Worm (Caenorhabditis elegans) whole organism, L4 larva: Measurements from ENCODE around the gene F48F5.6.
A peak's percentile ranks its signal among the peaks of the same experiment; 100 is the strongest.

ENCODE experiments used
- D1046.2 ChIP-seq: fragments of 200-800 bp; sonication (Bioruptor generic); IDR thresholded peaks from 2 replicates; pipeline ENCODE4 v1.3.6; 2022; ENCODE audit warnings: missing genetic modification characterization, missing compliant biosample characterization
- F10B5.3 ChIP-seq: sonication (generic microtip); optimal IDR thresholded peaks from 2 replicates; lab custom pipeline; 2016; ENCODE audit warnings: mild to moderate bottlenecking, missing genetic modification characterization, missing compliant biosample characterization
- F44E2.7 ChIP-seq: fragments of 200-800 bp; sonication (Bioruptor generic); IDR thresholded peaks from 2 replicates; pipeline ENCODE4 v2.1.2; 2022; ENCODE audit warnings: missing genetic modification characterization, missing compliant biosample characterization
- R02D3.7 ChIP-seq: fragments of 150-350 bp; sonication (generic microtip); optimal IDR thresholded peaks from 3 replicates; lab custom pipeline; 2014; ENCODE audit warnings: missing biosample characterization, missing genetic modification characterization
- Y105C5A.15 ChIP-seq: fragments of 200-800 bp; sonication (Bioruptor generic); IDR thresholded peaks from 2 replicates; pipeline ENCODE4 v1.3.6; 2022; ENCODE audit warnings: missing genetic modification characterization, missing compliant biosample characterization
- Y75B8A.6 ChIP-seq: fragments of 200-800 bp; sonication (Bioruptor generic); IDR thresholded peaks from 2 replicates; pipeline ENCODE4 v1.3.6; 2022; ENCODE audit warnings: missing genetic modification reagents, missing genetic modification characterization, missing compliant biosample characterization
- ZK337.2 ChIP-seq: fragments of 200-800 bp; sonication (Bioruptor generic); IDR thresholded peaks from 2 replicates; pipeline ENCODE4 v1.3.6; 2022; ENCODE audit warnings: missing genetic modification reagents, missing genetic modification characterization, missing compliant biosample characterization
- ZK546.5 ChIP-seq, 2 experiments: sonication (generic microtip); optimal IDR thresholded peaks; 2 replicates each; lab custom pipeline; 2017; ENCODE audit warnings: missing biosample characterization in 2 of 2, missing genetic modification characterization in 2 of 2
- aha-1 ChIP-seq: fragments of 150-350 bp; peaks from one replicate; lab custom pipeline; 2014; ENCODE audit warnings: missing biosample characterization, missing genetic modification characterization
- aly-2 ChIP-seq: sonication (generic microtip); optimal IDR thresholded peaks from 2 replicates; lab custom pipeline; 2018; ENCODE audit warnings: missing biosample characterization, missing genetic modification characterization
- ceh-32 ChIP-seq: sonication (generic microtip); optimal IDR thresholded peaks from 2 replicates; lab custom pipeline; 2016; ENCODE audit warnings: mild to moderate bottlenecking, missing genetic modification characterization, missing compliant biosample characterization; ENCODE audit not compliant: poor library complexity
- ceh-44 ChIP-seq: fragments of 200-800 bp; sonication (Bioruptor generic); IDR thresholded peaks from 2 replicates; pipeline ENCODE4 v1.3.6; 2022; ENCODE audit warnings: missing genetic modification reagents, missing genetic modification characterization, missing compliant biosample characterization
- ceh-62 ChIP-seq: sonication (generic microtip); optimal IDR thresholded peaks from 2 replicates; lab custom pipeline; 2017; ENCODE audit warnings: missing biosample characterization, missing genetic modification characterization
- daf-8 ChIP-seq: fragments of 200-800 bp; sonication (Bioruptor generic); IDR thresholded peaks from 2 replicates; pipeline ENCODE4 v1.3.6; 2022; ENCODE audit warnings: missing genetic modification characterization, missing compliant biosample characterization
- dmd-6 ChIP-seq: fragments of 200-800 bp; sonication (Bioruptor generic); IDR thresholded peaks from 2 replicates; pipeline ENCODE4 v1.3.6; 2022; ENCODE audit warnings: missing genetic modification reagents, missing genetic modification characterization, missing compliant biosample characterization
- dmd-8 ChIP-seq: fragments of 200-800 bp; sonication (Bioruptor generic); IDR thresholded peaks from 2 replicates; pipeline ENCODE4 v1.3.6; 2022; ENCODE audit warnings: missing genetic modification characterization, missing compliant biosample characterization
- dmd-9 ChIP-seq: fragments of 200-800 bp; sonication (Bioruptor generic); IDR thresholded peaks from 2 replicates; pipeline ENCODE4 v1.3.6; 2022; ENCODE audit warnings: missing genetic modification reagents, missing genetic modification characterization, missing compliant biosample characterization
- duxl-1 ChIP-seq: sonication (generic microtip); optimal IDR thresholded peaks from 2 replicates; lab custom pipeline; 2016; ENCODE audit warnings: mild to moderate bottlenecking, missing genetic modification characterization, moderate library complexity, missing compliant biosample characterization; ENCODE audit not compliant: poor library complexity
- egl-27 ChIP-seq: sonication (generic microtip); optimal IDR thresholded peaks from 3 replicates; lab custom pipeline; 2017; ENCODE audit warnings: missing biosample characterization, missing genetic modification reagents, missing genetic modification characterization
- fos-1 ChIP-seq: fragments of 150-350 bp; optimal IDR thresholded peaks from 2 replicates; lab custom pipeline; 2014; ENCODE audit warnings: missing biosample characterization, missing genetic modification characterization
- gei-8 ChIP-seq: fragments of 200-800 bp; sonication (Bioruptor generic); optimal IDR thresholded peaks from 2 replicates; lab custom pipeline; 2018; ENCODE audit warnings: mild to moderate bottlenecking, missing genetic modification characterization, missing compliant biosample characterization
- hif-1 ChIP-seq, 2 experiments: sonication (generic microtip); optimal IDR thresholded peaks; 2 replicates each; lab custom pipeline; 2016 to 2017; ENCODE audit warnings: missing compliant biosample characterization in 2 of 2, missing genetic modification characterization in 2 of 2, missing genetic modification reagents in 2 of 2, missing genotype in 2 of 2, mild to moderate bottlenecking in 1 of 2
- hlh-11 ChIP-seq: fragments of 200-800 bp; sonication (Bioruptor generic); optimal IDR thresholded peaks from 2 replicates; lab custom pipeline; 2018; ENCODE audit warnings: mild to moderate bottlenecking, missing genetic modification characterization, missing compliant biosample characterization
- hmg-1.1 ChIP-seq: fragments of 200-800 bp; sonication (Bioruptor generic); IDR thresholded peaks from 2 replicates; pipeline ENCODE4 v1.3.6; 2022; ENCODE audit warnings: missing genetic modification reagents, missing genetic modification characterization, missing compliant biosample characterization
- jun-1 ChIP-seq: fragments of 150-350 bp; optimal IDR thresholded peaks from 2 replicates; lab custom pipeline; 2014; ENCODE audit warnings: missing biosample characterization, missing genetic modification reagents, missing genetic modification characterization
- lin-1 ChIP-seq: fragments of 200-800 bp; sonication (Bioruptor generic); IDR thresholded peaks from 2 replicates; pipeline ENCODE4 v1.3.6; 2022; ENCODE audit warnings: missing genetic modification reagents, missing genetic modification characterization, missing compliant biosample characterization
- lin-13 ChIP-seq: fragments of 150-350 bp; optimal IDR thresholded peaks from 2 replicates; lab custom pipeline; 2014; ENCODE audit warnings: missing biosample characterization, missing genetic modification reagents, missing genetic modification characterization
- lin-39 ChIP-seq: fragments of 150-350 bp; optimal IDR thresholded peaks from 2 replicates; lab custom pipeline; 2014; ENCODE audit warnings: missing biosample characterization, missing genetic modification reagents, missing genetic modification characterization
- lsy-2 ChIP-seq, 2 experiments: fragments of 150-350 bp in 1 of 2; sonication (generic microtip) in 1 of 2; optimal IDR thresholded peaks; 2 replicates each; lab custom pipeline; 2014 to 2017; ENCODE audit warnings: missing biosample characterization in 2 of 2, missing genetic modification characterization in 2 of 2
- madf-5 ChIP-seq, 2 experiments: fragments of 200-800 bp; sonication (Bioruptor generic); IDR thresholded peaks; 2 replicates each; pipeline ENCODE4 v1.3.6; 2022; ENCODE audit warnings: missing compliant biosample characterization in 2 of 2, missing genetic modification characterization in 2 of 2
- mdl-1 ChIP-seq, 2 experiments: fragments of 150-350 bp in 1 of 2; sonication (generic microtip) in 1 of 2; optimal IDR thresholded peaks; 2 replicates each; lab custom pipeline; 2014 to 2017; ENCODE audit warnings: missing biosample characterization in 2 of 2, missing genetic modification characterization in 2 of 2
- mdt-29 ChIP-seq: fragments of 200-800 bp; sonication (Bioruptor generic); IDR thresholded peaks from 2 replicates; pipeline ENCODE4 v1.3.6; 2022; ENCODE audit warnings: missing genetic modification reagents, missing genetic modification characterization, missing compliant biosample characterization
- mep-1 ChIP-seq: fragments of 150-350 bp; sonication (generic microtip); optimal IDR thresholded peaks from 3 replicates; lab custom pipeline; 2014; ENCODE audit warnings: missing biosample characterization, missing genetic modification characterization
- mxl-2 ChIP-seq: fragments of 200-800 bp; sonication (Bioruptor generic); conservative IDR thresholded peaks from 2 replicates; pipeline ENCODE4 v1.3.6; 2022; ENCODE audit warnings: missing genetic modification reagents, missing genetic modification characterization, missing compliant biosample characterization
- nhr-111 ChIP-seq: fragments of 200-800 bp; sonication (Bioruptor generic); optimal IDR thresholded peaks from 2 replicates; lab custom pipeline; 2018; ENCODE audit warnings: mild to moderate bottlenecking, missing genetic modification characterization, missing compliant biosample characterization
- nhr-237 ChIP-seq: sonication (generic microtip); optimal IDR thresholded peaks from 2 replicates; lab custom pipeline; 2017; ENCODE audit warnings: missing biosample characterization, missing genetic modification characterization
- nhr-76 ChIP-seq: fragments of 150-350 bp; optimal IDR thresholded peaks from 2 replicates; lab custom pipeline; 2014; ENCODE audit warnings: missing biosample characterization, missing genetic modification characterization
- saeg-2 ChIP-seq: fragments of 200-800 bp; sonication (Bioruptor generic); IDR thresholded peaks from 2 replicates; pipeline ENCODE4 v1.3.6; 2022; ENCODE audit warnings: missing genetic modification reagents, missing genetic modification characterization, missing compliant biosample characterization
- sdz-12 ChIP-seq: fragments of 200-800 bp; sonication (Bioruptor generic); optimal IDR thresholded peaks from 2 replicates; lab custom pipeline; 2018; ENCODE audit warnings: mild to moderate bottlenecking, missing genetic modification characterization, missing compliant biosample characterization
- snpc-1.2 ChIP-seq: fragments of 200-800 bp; sonication (Bioruptor generic); IDR thresholded peaks from 2 replicates; pipeline ENCODE4 v1.3.6; 2022; ENCODE audit warnings: missing genetic modification reagents, missing genetic modification characterization, missing compliant biosample characterization
- tag-97 ChIP-seq: fragments of 200-800 bp; sonication (Bioruptor generic); IDR thresholded peaks from 2 replicates; pipeline ENCODE4 v1.3.6; 2022; ENCODE audit warnings: missing genetic modification characterization, missing compliant biosample characterization
- unc-130 ChIP-seq: sonication (generic microtip); optimal IDR thresholded peaks from 2 replicates; lab custom pipeline; 2016; ENCODE audit warnings: missing genetic modification reagents, missing genetic modification characterization, missing compliant biosample characterization
- unc-39 ChIP-seq: sonication (generic microtip); optimal IDR thresholded peaks from 2 replicates; lab custom pipeline; 2017; ENCODE audit warnings: missing biosample characterization, missing genetic modification characterization
- vab-7 ChIP-seq: fragments of 200-800 bp; sonication (Bioruptor generic); IDR thresholded peaks from 2 replicates; pipeline ENCODE4 v1.3.6; 2022; ENCODE audit warnings: missing genetic modification reagents, missing genetic modification characterization, missing compliant biosample characterization
- zfp-2 ChIP-seq: sonication (generic microtip); optimal IDR thresholded peaks from 2 replicates; lab custom pipeline; 2016; ENCODE audit warnings: mild to moderate bottlenecking, missing genetic modification characterization, missing compliant biosample characterization
- zfp-3 ChIP-seq: fragments of 200-800 bp; sonication (Bioruptor generic); conservative IDR thresholded peaks from 2 replicates; pipeline ENCODE4 v1.3.6; 2022; ENCODE audit warnings: missing genetic modification reagents, missing genetic modification characterization, missing compliant biosample characterization
- zip-11 ChIP-seq: fragments of 200-800 bp; sonication (Bioruptor generic); IDR thresholded peaks from 2 replicates; pipeline ENCODE4 v1.3.6; 2022; ENCODE audit warnings: missing genetic modification characterization, missing compliant biosample characterization
- zip-2 ChIP-seq: fragments of 150-350 bp; optimal IDR thresholded peaks from 2 replicates; lab custom pipeline; 2014; ENCODE audit warnings: missing biosample characterization, missing genetic modification characterization
- ztf-11 ChIP-seq: fragments of 150-350 bp; optimal IDR thresholded peaks from 2 replicates; lab custom pipeline; 2014; ENCODE audit warnings: missing biosample characterization, missing genetic modification characterization
- ztf-7 ChIP-seq: fragments of 150-350 bp; optimal IDR thresholded peaks from 2 replicates; lab custom pipeline; 2014; ENCODE audit warnings: missing biosample characterization, missing genetic modification characterization

The F48F5.6 gene

DNA sequence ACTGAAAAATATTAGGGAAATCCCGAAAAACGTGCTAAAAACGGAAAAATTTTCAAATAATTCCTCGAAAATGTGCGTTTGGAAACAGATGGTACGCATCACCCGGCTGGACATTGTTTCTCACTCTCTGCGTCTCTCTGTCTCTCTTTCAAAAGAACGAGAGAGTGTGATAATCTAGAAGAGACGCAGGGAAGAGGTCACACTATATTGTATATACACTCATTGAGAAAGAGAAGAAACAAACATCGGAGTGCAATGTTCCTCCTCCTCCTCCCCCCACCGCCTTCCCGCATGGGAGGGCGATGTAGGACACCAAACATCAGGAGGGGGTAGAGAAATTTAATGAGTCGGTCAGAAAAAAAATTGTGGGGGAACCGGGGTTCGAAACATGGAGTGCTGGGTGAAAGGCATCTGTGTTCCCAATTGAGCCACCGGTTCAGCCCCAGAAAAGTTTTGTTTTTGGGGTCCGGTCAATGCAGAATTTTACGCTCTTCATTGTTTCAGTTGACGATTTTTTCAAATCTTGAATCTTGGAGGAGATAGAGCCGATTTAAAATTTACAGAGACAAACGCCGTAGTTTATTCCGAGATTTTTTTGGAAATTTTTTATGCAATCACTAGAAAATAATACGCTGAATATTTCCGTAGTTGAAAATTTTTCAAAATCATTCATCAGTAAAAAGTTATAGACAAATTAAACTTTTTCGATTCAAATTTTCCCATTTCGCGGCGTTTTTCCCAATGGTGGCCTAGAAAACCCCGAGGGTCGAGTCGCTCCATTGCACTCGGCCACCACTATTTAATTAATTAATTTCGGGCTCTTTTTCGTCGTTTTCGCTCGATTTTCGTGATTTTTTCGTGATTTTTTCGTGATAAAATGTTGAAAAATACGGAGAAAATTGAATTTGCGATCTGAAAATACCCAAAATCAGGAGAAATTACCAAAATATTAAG, 28.5 kb downstream of the F48F5.6 start (continued):
- no peak for TF ChIP-seq aly-2 (tag; lab: Kevin White, UChicago)
- peak; percentile 24 to 71 for TF ChIP-seq mdl-1 (tag; optimal IDR thresholded peaks at IDR 0.05; lab: Kevin White, UChicago)
- TF ChIP-seq saeg-2 (GFP tag; lab: Robert Waterston, UW), result no peak
- TF ChIP-seq ztf-7 (tag; lab: Kevin White, UChicago), result no peak
- no peak for TF ChIP-seq snpc-1.2
- no peak for TF ChIP-seq R02D3.7
- TF ChIP-seq zfp-3 (GFP tag; lab: Robert Waterston, UW), result no peak
- TF ChIP-seq mep-1 (tag; lab: Kevin White, UChicago), result peak; percentile 55
- no peak for TF ChIP-seq lin-13 (GFP tag; lab: Kevin White, UChicago)
- no peak for TF ChIP-seq lin-39 (tag; lab: Kevin White, UChicago)
- peak; percentile 81 for TF ChIP-seq aha-1 (tag; lab: Kevin White, UChicago)
- TF ChIP-seq tag-97 (GFP tag; lab: Robert Waterston, UW), result no peak
- no peak for TF ChIP-seq F44E2.7 (GFP tag; lab: Robert Waterston, UW)
- no peak for TF ChIP-seq ceh-32 (tag; lab: Kevin White, UChicago)
- TF ChIP-seq daf-8 (GFP tag; lab: Robert Waterston, UW), result no peak
- no peak for TF ChIP-seq zip-2 (tag; lab: Kevin White, UChicago)
- no peak for TF ChIP-seq mxl-2 (GFP tag; lab: Robert Waterston, UW)
- no peak for TF ChIP-seq jun-1 (tag; lab: Kevin White, UChicago)
- TF ChIP-seq dmd-8 (GFP tag; lab: Robert Waterston, UW), result 0 out of 2 replicates have a peak, but pooled peaks have one; percentile 24
- TF ChIP-seq F10B5.3, result no peak
- peak; percentile 58; the same call in 1 of the 2 replicates for TF ChIP-seq hmg-1.1
- no peak for TF ChIP-seq sdz-12 (GFP tag; lab: Kevin White, UChicago)
- no peak for TF ChIP-seq zip-11
- no peak for TF ChIP-seq ztf-11 (tag; lab: Kevin White, UChicago)
- TF ChIP-seq egl-27 (tag; lab: Kevin White, UChicago), result no peak
- TF ChIP-seq unc-130 (GFP tag; lab: Kevin White, UChicago), result peak; percentile 58
- TF ChIP-seq zfp-2 (tag; lab: Kevin White, UChicago), result no peak
- TF ChIP-seq gei-8, result no peak
- no peak for TF ChIP-seq nhr-111 (GFP tag; lab: Kevin White, UChicago)
- peak; percentile 67 for TF ChIP-seq dmd-6 (GFP tag; lab: Robert Waterston, UW)
- TF ChIP-seq Y75B8A.6 (GFP tag; lab: Robert Waterston, UW), result no peak
- TF ChIP-seq lin-1 (GFP tag; lab: Robert Waterston, UW), result no peak
- TF ChIP-seq madf-5 (GFP tag; IDR thresholded peaks at IDR 0.05; lab: Robert Waterston, UW), result no peak
- no peak for TF ChIP-seq D1046.2 (GFP tag; lab: Robert Waterston, UW)
- no peak for TF ChIP-seq unc-39
- TF ChIP-seq ZK546.5 (tag; optimal IDR thresholded peaks at IDR 0.05; lab: Kevin White, UChicago), result no peak
- TF ChIP-seq duxl-1, result peak; percentile 70
- no peak for TF ChIP-seq nhr-76 (tag; lab: Kevin White, UChicago)
- peak in 1 of 2 experiments; percentile 56 for TF ChIP-seq hif-1 (tag; optimal IDR thresholded peaks at IDR 0.05; lab: Kevin White, UChicago)
- no peak for TF ChIP-seq Y105C5A.15 (GFP tag; lab: Robert Waterston, UW)
- TF ChIP-seq mdt-29 (GFP tag; lab: Robert Waterston, UW), result no peak
- TF ChIP-seq dmd-9 (GFP tag; lab: Robert Waterston, UW), result no peak
- TF ChIP-seq nhr-237 (tag; lab: Kevin White, UChicago), result no peak
- no peak for TF ChIP-seq ceh-44 (GFP tag; lab: Robert Waterston, UW)
- TF ChIP-seq hlh-11 (tag; lab: Kevin White, UChicago), result peak; percentile 88
- TF ChIP-seq vab-7, result no peak
- no peak for TF ChIP-seq fos-1 (tag; lab: Kevin White, UChicago)
- TF ChIP-seq lsy-2 (tag; optimal IDR thresholded peaks at IDR 0.05; lab: Kevin White, UChicago), result peak in 1 of 2 experiments; percentile 36
- no peak for TF ChIP-seq ZK337.2 (GFP tag; lab: Robert Waterston, UW)
- no peak for TF ChIP-seq ceh-62 (tag; lab: Kevin White, UChicago)
